Worm (Caenorhabditis elegans) whole organism, L4 larva: ENCODE measurements around the gene grd-13.

Source experiments
- F37D6.2 ChIP-seq: sonication (generic microtip); optimal IDR thresholded peaks from 2 replicates; lab custom pipeline; 2016; ENCODE audit warnings: mild to moderate bottlenecking, missing genetic modification characterization, missing compliant biosample characterization
- F44E2.7 ChIP-seq: fragments of 200-800 bp; sonication (Bioruptor generic); IDR thresholded peaks from 2 replicates; pipeline ENCODE4 v2.1.2; 2022; ENCODE audit warnings: missing genetic modification characterization, missing compliant biosample characterization
- R02D3.7 ChIP-seq: fragments of 150-350 bp; sonication (generic microtip); optimal IDR thresholded peaks from 3 replicates; lab custom pipeline; 2014; ENCODE audit warnings: missing biosample characterization, missing genetic modification characterization
- Y75B8A.6 ChIP-seq: fragments of 200-800 bp; sonication (Bioruptor generic); IDR thresholded peaks from 2 replicates; pipeline ENCODE4 v1.3.6; 2022; ENCODE audit warnings: missing genetic modification reagents, missing genetic modification characterization, missing compliant biosample characterization
- aha-1 ChIP-seq: fragments of 150-350 bp; peaks from one replicate; lab custom pipeline; 2014; ENCODE audit warnings: missing biosample characterization, missing genetic modification characterization
- ama-1 ChIP-seq: fragments of 150-350 bp; optimal IDR thresholded peaks from 2 replicates; lab custom pipeline; 2014; ENCODE audit warnings: inconsistent platforms, mixed read lengths
- ceh-20 ChIP-seq: fragments of 200-800 bp; sonication (Bioruptor generic); IDR thresholded peaks from 2 replicates; pipeline ENCODE4 v1.3.6; 2022; ENCODE audit warnings: missing genetic modification reagents, missing genetic modification characterization, missing compliant biosample characterization
- ceh-32 ChIP-seq: sonication (generic microtip); optimal IDR thresholded peaks from 2 replicates; lab custom pipeline; 2016; ENCODE audit warnings: mild to moderate bottlenecking, missing genetic modification characterization, missing compliant biosample characterization; ENCODE audit not compliant: poor library complexity
- ceh-62 ChIP-seq: sonication (generic microtip); optimal IDR thresholded peaks from 2 replicates; lab custom pipeline; 2017; ENCODE audit warnings: missing biosample characterization, missing genetic modification characterization
- ceh-82 ChIP-seq: sonication (generic microtip); optimal IDR thresholded peaks from 2 replicates; lab custom pipeline; 2017; ENCODE audit warnings: missing biosample characterization, missing genetic modification characterization
- ces-1 ChIP-seq: fragments of 150-350 bp; sonication (generic microtip); optimal IDR thresholded peaks from 4 replicates; lab custom pipeline; 2014; ENCODE audit warnings: missing biosample characterization, missing genetic modification reagents, missing genetic modification characterization
- cey-2 ChIP-seq: sonication (generic microtip); optimal IDR thresholded peaks from 3 replicates; lab custom pipeline; 2017; ENCODE audit warnings: missing genetic modification characterization, mild to moderate bottlenecking, missing compliant biosample characterization, antibody characterized with exemption, borderline replicate concordance; ENCODE audit not compliant: insufficient read depth
- ctbp-1 ChIP-seq: fragments of 200-800 bp; sonication (Bioruptor generic); IDR thresholded peaks from 2 replicates; pipeline ENCODE4 v1.3.6; 2022; ENCODE audit warnings: missing genetic modification reagents, missing genetic modification characterization, missing compliant biosample characterization
- dmd-6 ChIP-seq: fragments of 200-800 bp; sonication (Bioruptor generic); IDR thresholded peaks from 2 replicates; pipeline ENCODE4 v1.3.6; 2022; ENCODE audit warnings: missing genetic modification reagents, missing genetic modification characterization, missing compliant biosample characterization
- dmd-8 ChIP-seq: fragments of 200-800 bp; sonication (Bioruptor generic); IDR thresholded peaks from 2 replicates; pipeline ENCODE4 v1.3.6; 2022; ENCODE audit warnings: missing genetic modification characterization, missing compliant biosample characterization
- fkh-10 ChIP-seq: fragments of 150-350 bp; optimal IDR thresholded peaks from 2 replicates; lab custom pipeline; 2014; ENCODE audit warnings: missing biosample characterization, missing genetic modification reagents, missing genetic modification characterization
- fos-1 ChIP-seq: fragments of 150-350 bp; optimal IDR thresholded peaks from 2 replicates; lab custom pipeline; 2014; ENCODE audit warnings: missing biosample characterization, missing genetic modification characterization
- hlh-11 ChIP-seq: fragments of 200-800 bp; sonication (Bioruptor generic); optimal IDR thresholded peaks from 2 replicates; lab custom pipeline; 2018; ENCODE audit warnings: mild to moderate bottlenecking, missing genetic modification characterization, missing compliant biosample characterization
- hlh-30 ChIP-seq: sonication (generic microtip); optimal IDR thresholded peaks from 2 replicates; lab custom pipeline; 2017; ENCODE audit warnings: antibody characterized with exemption, mild to moderate bottlenecking, missing genetic modification characterization, missing compliant biosample characterization; ENCODE audit not compliant: insufficient read depth
- lir-3 ChIP-seq: sonication (generic microtip); optimal IDR thresholded peaks from 2 replicates; lab custom pipeline; 2016; ENCODE audit warnings: mild to moderate bottlenecking, missing genetic modification characterization, missing compliant biosample characterization
- madf-9 ChIP-seq: fragments of 200-800 bp; sonication (Bioruptor generic); conservative IDR thresholded peaks from 2 replicates; pipeline ENCODE4 v1.3.6; 2022; ENCODE audit warnings: missing genetic modification reagents, missing genetic modification characterization, missing compliant biosample characterization
- mdt-29 ChIP-seq: fragments of 200-800 bp; sonication (Bioruptor generic); IDR thresholded peaks from 2 replicates; pipeline ENCODE4 v1.3.6; 2022; ENCODE audit warnings: missing genetic modification reagents, missing genetic modification characterization, missing compliant biosample characterization
- nhr-11 ChIP-seq: fragments of 150-350 bp; optimal IDR thresholded peaks from 2 replicates; lab custom pipeline; 2014; ENCODE audit warnings: missing biosample characterization, missing genetic modification characterization
- nhr-111 ChIP-seq: fragments of 200-800 bp; sonication (Bioruptor generic); optimal IDR thresholded peaks from 2 replicates; lab custom pipeline; 2018; ENCODE audit warnings: mild to moderate bottlenecking, missing genetic modification characterization, missing compliant biosample characterization
- nhr-28 ChIP-seq: fragments of 150-350 bp; optimal IDR thresholded peaks from 2 replicates; lab custom pipeline; 2014; ENCODE audit warnings: missing biosample characterization, missing genetic modification characterization
- nhr-42 ChIP-seq: fragments of 200-800 bp; sonication (Bioruptor generic); IDR thresholded peaks from 2 replicates; pipeline ENCODE4 v1.3.6; 2022; ENCODE audit warnings: missing genetic modification characterization, missing compliant biosample characterization
- nhr-76 ChIP-seq: fragments of 150-350 bp; optimal IDR thresholded peaks from 2 replicates; lab custom pipeline; 2014; ENCODE audit warnings: missing biosample characterization, missing genetic modification characterization
- set-16 ChIP-seq: fragments of 200-800 bp; sonication (Bioruptor generic); IDR thresholded peaks from 2 replicates; pipeline ENCODE4 v1.3.6; 2022; ENCODE audit warnings: missing genetic modification reagents, missing genetic modification characterization, missing compliant biosample characterization
- snpc-1.2 ChIP-seq: fragments of 200-800 bp; sonication (Bioruptor generic); IDR thresholded peaks from 2 replicates; pipeline ENCODE4 v1.3.6; 2022; ENCODE audit warnings: missing genetic modification reagents, missing genetic modification characterization, missing compliant biosample characterization
- tag-97 ChIP-seq: fragments of 200-800 bp; sonication (Bioruptor generic); IDR thresholded peaks from 2 replicates; pipeline ENCODE4 v1.3.6; 2022; ENCODE audit warnings: missing genetic modification characterization, missing compliant biosample characterization
- unc-62 ChIP-seq, 3 experiments: fragments of 150-350 bp in 1 of 3; sonication (generic microtip); optimal IDR thresholded peaks in 2 of 3; peaks in 1 of 3; 1 replicate in 1 of 3; 2 replicates in 2 of 3; lab custom pipeline; 2014 to 2017; ENCODE audit warnings: missing biosample characterization in 3 of 3, missing genetic modification characterization in 3 of 3, missing genetic modification reagents in 3 of 3, missing genotype in 1 of 3
- zag-1 ChIP-seq: fragments of 150-350 bp; optimal IDR thresholded peaks from 2 replicates; lab custom pipeline; 2014; ENCODE audit warnings: missing biosample characterization, missing genetic modification characterization
- zip-2 ChIP-seq: fragments of 150-350 bp; optimal IDR thresholded peaks from 2 replicates; lab custom pipeline; 2014; ENCODE audit warnings: missing biosample characterization, missing genetic modification characterization
- ztf-7 ChIP-seq: fragments of 150-350 bp; optimal IDR thresholded peaks from 2 replicates; lab custom pipeline; 2014; ENCODE audit warnings: missing biosample characterization, missing genetic modification characterization

The grd-13 gene

ce11 chrIV:3452516-3452915, 14.4 kb downstream of the grd-13 start:
- TF ChIP-seq aha-1 (tag; lab: Kevin White, UChicago): peak; percentile 57
- TF ChIP-seq madf-9 (GFP tag; lab: Robert Waterston, UW): no peak
- TF ChIP-seq unc-62 (GFP tag; optimal IDR thresholded peaks at IDR 0.05 in 1 of 2; lab: Kevin White, UChicago): peak in 1 of 2 experiments; percentile 88
- no peak for TF ChIP-seq unc-62 (tag; optimal IDR thresholded peaks at IDR 0.05; lab: Kevin White, UChicago)
- TF ChIP-seq, all 104 proteins: peak for 2

DNA sequence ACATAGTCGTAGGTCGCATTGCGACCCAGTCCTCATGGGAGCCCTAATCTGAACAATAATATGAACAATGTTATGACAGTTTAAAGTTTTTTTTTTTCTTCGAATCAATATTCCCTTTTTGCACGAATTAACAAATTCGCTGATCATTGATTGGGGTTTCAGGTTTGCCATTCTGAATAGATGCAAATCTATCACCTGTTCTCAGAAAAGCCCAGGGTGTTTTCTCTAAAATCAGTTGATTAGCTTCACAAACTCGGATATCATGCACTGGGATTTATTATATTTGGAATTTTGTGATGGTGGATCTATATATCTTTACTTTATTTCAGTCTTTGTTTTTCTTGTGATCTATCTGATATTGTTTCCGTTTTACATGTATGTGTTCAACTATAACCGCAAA, 15.2 kb downstream of the grd-13 start, which contains the start of gene srz-23:
Gene srz-23 (plus strand): TSS at position 263 of the 400 bp plus-strand sequence.
- TF ChIP-seq snpc-1.2: no peak
- TF ChIP-seq tag-97 (GFP tag; lab: Robert Waterston, UW): no peak
- no peak for TF ChIP-seq ama-1 (lab: Kevin White, UChicago)
- TF ChIP-seq nhr-111: no peak

DNA sequence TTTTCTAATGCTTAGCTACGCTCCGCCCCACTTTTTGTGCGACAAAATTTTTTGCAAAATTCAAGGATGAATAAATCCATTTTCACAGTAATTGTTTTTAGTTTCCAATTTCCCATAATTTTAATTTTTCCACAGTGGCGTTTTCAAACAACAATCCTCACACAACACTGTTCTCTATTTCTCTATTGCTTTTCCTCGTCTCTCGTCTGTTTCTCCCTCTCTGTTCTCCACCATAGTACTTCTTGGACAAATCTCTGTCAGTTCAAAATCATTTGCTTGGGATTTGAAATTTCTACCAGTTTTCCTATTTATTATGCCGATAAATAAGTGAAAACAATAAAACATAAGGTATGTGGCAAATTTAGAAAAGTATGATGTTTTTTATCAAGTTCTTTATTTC, 25.1 kb downstream of the grd-13 start, which contains the start of gene F58E2.4:
Gene F58E2.4 (plus strand): TSS at position 134 of the 400 bp plus-strand sequence.
- no peak for TF ChIP-seq F37D6.2 (tag; lab: Kevin White, UChicago)
- no peak for TF ChIP-seq ceh-32 (tag; lab: Kevin White, UChicago)
- no peak for TF ChIP-seq ztf-7 (tag; lab: Kevin White, UChicago)
- TF ChIP-seq aha-1 (tag; lab: Kevin White, UChicago): peak; percentile 19

- TF ChIP-seq nhr-28 (tag; lab: Kevin White, UChicago) (no peak), R02D3.7 (tag; lab: Kevin White, UChicago) (no peak), ceh-32 (tag; lab: Kevin White, UChicago) (no peak), nhr-76 (tag; lab: Kevin White, UChicago) (no peak), fos-1 (tag; lab: Kevin White, UChicago) (no peak), ceh-82 (tag; lab: Kevin White, UChicago) (no peak), unc-62 (GFP tag; optimal IDR thresholded peaks at IDR 0.05 in 1 of 2; lab: Kevin White, UChicago) (no peak), unc-62 (tag; optimal IDR thresholded peaks at IDR 0.05; lab: Kevin White, UChicago) (no peak), set-16 (GFP tag; lab: Robert Waterston, UW) (no peak), zag-1 (no peak), ceh-20 (GFP tag; lab: Robert Waterston, UW) (no peak), F44E2.7 (no peak), dmd-6 (no peak), snpc-1.2 (no peak), ces-1 (no peak), ctbp-1 (GFP tag; lab: Robert Waterston, UW) (no peak), lir-3 (tag; lab: Kevin White, UChicago) (no peak), hlh-11 (tag; lab: Kevin White, UChicago) (no peak)
- TF ChIP-seq, all 104 proteins: peak for 0
Measured at ce11 chrIV:3467128-3467527, 29.0 kb downstream of the grd-13 start, which contains the start of gene F58E2.3. Gene F58E2.3 (plus strand): TSS chrIV:3467428.

DNA sequence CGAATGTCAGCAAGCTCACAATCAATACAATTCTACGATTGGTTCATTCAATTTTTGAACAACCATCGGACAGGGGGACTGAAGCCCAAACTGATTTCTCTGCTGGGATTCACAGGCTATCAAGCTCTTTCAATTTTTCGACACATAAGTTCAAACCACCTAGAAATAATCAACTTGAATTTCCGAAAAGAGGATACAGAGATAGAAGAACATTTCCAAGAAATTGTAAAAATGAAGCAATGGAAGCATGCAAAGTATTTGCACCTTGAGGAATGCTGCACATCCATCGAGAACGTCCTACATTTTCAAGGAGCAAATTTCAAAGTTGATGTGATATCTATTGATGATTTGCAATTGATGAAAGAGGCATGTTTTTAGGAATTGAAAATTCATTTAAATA, 29.6 kb downstream of the grd-13 start:
- TF ChIP-seq F37D6.2 (tag; lab: Kevin White, UChicago) (no peak), unc-62 (GFP tag; optimal IDR thresholded peaks at IDR 0.05 in 1 of 2; lab: Kevin White, UChicago) (peak in 1 of 2 experiments; percentile 91), unc-62 (tag; optimal IDR thresholded peaks at IDR 0.05; lab: Kevin White, UChicago) (no peak)
- TF ChIP-seq, all 104 proteins: peak for 1

DNA sequence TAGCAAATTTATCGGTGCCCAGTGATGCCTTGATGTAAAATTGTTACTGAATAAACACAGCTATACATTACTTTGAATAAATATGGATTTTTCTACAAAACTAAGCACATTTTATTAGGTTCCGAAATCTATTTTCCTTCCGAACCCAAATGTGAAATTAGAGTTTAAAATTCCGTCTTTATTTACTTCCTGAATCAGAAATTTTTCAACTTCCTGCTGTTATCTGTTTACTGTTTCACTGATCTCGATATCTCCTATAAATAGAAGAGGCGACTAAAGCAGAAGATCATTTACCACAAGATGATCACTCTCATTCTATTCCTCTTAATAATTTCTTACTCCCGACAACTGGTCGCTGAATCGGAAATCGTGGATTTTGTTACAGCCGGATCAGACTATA, 31.6 kb downstream of the grd-13 start, which contains the start of gene F58E2.2:
Gene F58E2.2 (plus strand): TSS at position 301 of the 400 bp plus-strand sequence.
- TF ChIP-seq Y75B8A.6 (no peak), hlh-30 (tag; lab: Kevin White, UChicago) (no peak), zip-2 (no peak), ceh-62 (tag; lab: Kevin White, UChicago) (no peak), mdt-29 (GFP tag; lab: Robert Waterston, UW) (no peak), nhr-76 (tag; lab: Kevin White, UChicago) (no peak), nhr-42 (GFP tag; lab: Robert Waterston, UW) (no peak), fkh-10 (GFP tag; lab: Kevin White, UChicago) (no peak), dmd-8 (GFP tag; lab: Robert Waterston, UW) (no peak), F44E2.7 (no peak), nhr-11 (tag; lab: Kevin White, UChicago) (no peak), cey-2 (tag; lab: Kevin White, UChicago) (no peak)
- TF ChIP-seq, all 104 proteins: peak for 0
